Fruit fly (Drosophila melanogaster) whole organism, embryonic: ENCODE results near the gene Ndfip.

Experiments used
- Abd-B ChIP-seq: fragments of 200-800 bp; sonication (Bioruptor generic); optimal IDR thresholded peaks from 2 replicates; lab custom pipeline; 2018; ENCODE audit warnings: missing biosample characterization, mild to moderate bottlenecking, missing genetic modification characterization, moderate library complexity
- Bdp1 ChIP-seq: fragments of 200-800 bp; sonication (Bioruptor generic); optimal IDR thresholded peaks from 3 replicates; lab custom pipeline; 2016; ENCODE audit warnings: missing biosample characterization, missing genetic modification characterization
- CG10209 ChIP-seq: fragments of 200-800 bp; sonication (Bioruptor generic); optimal IDR thresholded peaks from 3 replicates; lab custom pipeline; 2017; ENCODE audit warnings: missing biosample characterization, mild to moderate bottlenecking, missing genetic modification characterization, missing genetic modification reagents
- CG10654 ChIP-seq: fragments of 200-800 bp; sonication (Bioruptor generic); optimal IDR thresholded peaks from 2 replicates; lab custom pipeline; 2016; ENCODE audit warnings: missing biosample characterization, missing genetic modification characterization
- CG11398 ChIP-seq: fragments of 200-800 bp; sonication (Bioruptor generic); optimal IDR thresholded peaks from 2 replicates; lab custom pipeline; 2016; ENCODE audit warnings: missing biosample characterization, missing genetic modification characterization
- CG12104 ChIP-seq: fragments of 200-800 bp; sonication (Bioruptor generic); optimal IDR thresholded peaks from 3 replicates; lab custom pipeline; 2016; ENCODE audit warnings: missing biosample characterization, missing genetic modification characterization
- CG1233 ChIP-seq: fragments of 200-800 bp; sonication (Bioruptor generic); optimal IDR thresholded peaks from 4 replicates; lab custom pipeline; 2018; ENCODE audit warnings: missing biosample characterization, mild to moderate bottlenecking, missing genetic modification characterization
- CG14860 ChIP-seq: fragments of 200-800 bp; sonication (Bioruptor generic); IDR thresholded peaks from 3 replicates; pipeline ENCODE4 v1.3.6; 2022; ENCODE audit warnings: missing biosample characterization, missing genetic modification characterization; ENCODE audit not compliant: partially characterized antibody
- CG14965 ChIP-seq: fragments of 200-800 bp; sonication (Bioruptor generic); optimal IDR thresholded peaks from 2 replicates; lab custom pipeline; 2016; ENCODE audit warnings: missing biosample characterization, missing genetic modification characterization, borderline replicate concordance
- CG1602 ChIP-seq: fragments of 200-800 bp; sonication (Bioruptor generic); optimal IDR thresholded peaks from 3 replicates; lab custom pipeline; 2016; ENCODE audit warnings: missing biosample characterization, missing genetic modification characterization
- CG16813 ChIP-seq: fragments of 200-800 bp; sonication (Bioruptor generic); IDR thresholded peaks from 3 replicates; pipeline ENCODE4 v1.3.6; 2022; ENCODE audit warnings: missing biosample characterization, missing genetic modification characterization; ENCODE audit not compliant: partially characterized antibody
- CG17359 ChIP-seq: fragments of 200-800 bp; sonication (Bioruptor generic); optimal IDR thresholded peaks from 3 replicates; lab custom pipeline; 2018; ENCODE audit warnings: missing biosample characterization, mild to moderate bottlenecking, missing genetic modification characterization, moderate library complexity
- CG18011 ChIP-seq: fragments of 200-800 bp; sonication (Bioruptor generic); optimal IDR thresholded peaks from 2 replicates; lab custom pipeline; 2017; ENCODE audit warnings: missing biosample characterization, missing genetic modification characterization, mild to moderate bottlenecking, moderate library complexity, missing genotype
- CG1832 ChIP-seq: fragments of 200-800 bp; sonication (Bioruptor generic); optimal IDR thresholded peaks from 2 replicates; lab custom pipeline; 2017; ENCODE audit warnings: missing biosample characterization, mild to moderate bottlenecking, missing genetic modification characterization, inconsistent platforms
- CG18599 ChIP-seq: fragments of 200-800 bp; sonication (Bioruptor generic); optimal IDR thresholded peaks from 3 replicates; lab custom pipeline; 2017; ENCODE audit warnings: missing biosample characterization, missing genetic modification characterization, mild to moderate bottlenecking, moderate library complexity, missing genetic modification reagents
- CG2129 ChIP-seq: fragments of 200-800 bp; sonication (Bioruptor generic); IDR thresholded peaks from 2 replicates; pipeline ENCODE4 v1.3.6; 2022; ENCODE audit warnings: missing biosample characterization, missing genetic modification characterization; ENCODE audit not compliant: partially characterized antibody
- CG2199 ChIP-seq: fragments of 200-800 bp; sonication (Bioruptor generic); IDR thresholded peaks from 3 replicates; pipeline ENCODE4 v1.3.6; 2022; ENCODE audit warnings: missing biosample characterization, missing genetic modification characterization
- CG32772 ChIP-seq: fragments of 200-800 bp; sonication (Bioruptor generic); IDR thresholded peaks from 2 replicates; pipeline ENCODE4 v1.3.6; 2022; ENCODE audit warnings: missing biosample characterization, missing genetic modification characterization
- CG34422 ChIP-seq: fragments of 200-800 bp; sonication (Bioruptor generic); IDR thresholded peaks from 3 replicates; pipeline ENCODE4 v1.3.6; 2022; ENCODE audit warnings: missing biosample characterization, missing genetic modification characterization
- CG3847 ChIP-seq: fragments of 200-800 bp; sonication (Bioruptor generic); IDR thresholded peaks from 2 replicates; pipeline ENCODE4 v1.3.6; 2022; ENCODE audit warnings: missing biosample characterization, missing genetic modification characterization
- CG7372 ChIP-seq: fragments of 200-800 bp; sonication (Bioruptor generic); IDR thresholded peaks from 2 replicates; pipeline ENCODE4 v1.3.6; 2022; ENCODE audit warnings: missing biosample characterization, missing genetic modification characterization
- CG7928 ChIP-seq: fragments of 200-800 bp; sonication (Bioruptor generic); optimal IDR thresholded peaks from 2 replicates; lab custom pipeline; 2017; ENCODE audit warnings: missing biosample characterization, mild to moderate bottlenecking, missing genetic modification characterization
- Dll ChIP-seq: fragments of 200-800 bp; sonication (Bioruptor generic); IDR thresholded peaks from 4 replicates; pipeline ENCODE4 v1.3.6; 2022; ENCODE audit warnings: missing biosample characterization, missing genetic modification characterization; ENCODE audit not compliant: partially characterized antibody
- Ets65A ChIP-seq: fragments of 200-800 bp; sonication (Bioruptor generic); peaks from one replicate; lab custom pipeline; 2016; ENCODE audit warnings: missing biosample characterization, missing genetic modification characterization
- HLH4C ChIP-seq: fragments of 200-800 bp; sonication (Bioruptor generic); IDR thresholded peaks from 3 replicates; pipeline ENCODE4 v1.3.6; 2022; ENCODE audit warnings: missing biosample characterization, missing genetic modification characterization; ENCODE audit not compliant: partially characterized antibody
- Lim3 ChIP-seq: fragments of 200-800 bp; sonication (Bioruptor generic); IDR thresholded peaks from 2 replicates; pipeline ENCODE4 v1.3.6; 2022; ENCODE audit warnings: missing biosample characterization, missing genetic modification characterization
- Lpt ChIP-seq: fragments of >200 bp; optimal IDR thresholded peaks from 2 replicates; lab custom pipeline; 2018; ENCODE audit warnings: missing biosample characterization, missing genetic modification characterization
- Med ChIP-seq: fragments of 200-800 bp; sonication (Bioruptor generic); peaks from one replicate; lab custom pipeline; 2016; ENCODE audit warnings: missing biosample characterization, missing genetic modification characterization, mild to moderate bottlenecking, inconsistent platforms, moderate library complexity
- Nf-YB ChIP-seq: fragments of 200-800 bp; sonication (Bioruptor generic); optimal IDR thresholded peaks from 3 replicates; lab custom pipeline; 2019; ENCODE audit warnings: missing biosample characterization, mild to moderate bottlenecking, missing genetic modification characterization, moderate library complexity
- NfI ChIP-seq: fragments of 200-800 bp; sonication (Bioruptor generic); optimal IDR thresholded peaks from 3 replicates; lab custom pipeline; 2018; ENCODE audit warnings: missing biosample characterization, mild to moderate bottlenecking, missing genetic modification characterization, moderate library complexity
- Ptx1 ChIP-seq: fragments of 200-800 bp; sonication (Bioruptor generic); IDR thresholded peaks from 2 replicates; pipeline ENCODE4 v1.3.6; 2022; ENCODE audit warnings: missing biosample characterization, missing genetic modification characterization
- Side ChIP-seq: fragments of 200-800 bp; sonication (Bioruptor generic); optimal IDR thresholded peaks from 2 replicates; lab custom pipeline; 2016; ENCODE audit warnings: missing biosample characterization, missing genetic modification characterization
- YL-1 ChIP-seq: fragments of 200-800 bp; sonication (Bioruptor generic); optimal IDR thresholded peaks from 3 replicates; lab custom pipeline; 2017; ENCODE audit warnings: missing biosample characterization, mild to moderate bottlenecking, missing genetic modification characterization
- bsh ChIP-seq, 2 experiments: fragments of 200-800 bp; sonication (Bioruptor generic); optimal IDR thresholded peaks; 2 replicates each; lab custom pipeline; 2017 to 2018; ENCODE audit warnings: mild to moderate bottlenecking in 2 of 2, missing biosample characterization in 2 of 2, missing genetic modification characterization in 2 of 2, moderate library complexity in 1 of 2
- cas ChIP-seq: fragments of 200-800 bp; sonication (Bioruptor generic); IDR thresholded peaks from 2 replicates; pipeline ENCODE4 v1.3.6; 2022; ENCODE audit warnings: missing biosample characterization, missing genetic modification characterization
- cg ChIP-seq: fragments of 200-800 bp; sonication (Bioruptor generic); optimal IDR thresholded peaks from 3 replicates; lab custom pipeline; 2019; ENCODE audit warnings: missing biosample characterization, mild to moderate bottlenecking, missing genetic modification characterization, moderate library complexity
- cwo ChIP-seq: fragments of 200-800 bp; sonication (Bioruptor generic); optimal IDR thresholded peaks from 3 replicates; lab custom pipeline; 2017; ENCODE audit warnings: missing biosample characterization, missing genetic modification characterization, mild to moderate bottlenecking, moderate library complexity, missing genetic modification reagents
- ewg ChIP-seq: fragments of 200-800 bp; sonication (Bioruptor generic); optimal IDR thresholded peaks from 3 replicates; lab custom pipeline; 2017; ENCODE audit warnings: mild to moderate bottlenecking, missing biosample characterization, missing genetic modification reagents, missing genetic modification characterization
- fd64A ChIP-seq: fragments of 200-800 bp; sonication (Bioruptor generic); optimal IDR thresholded peaks from 3 replicates; lab custom pipeline; 2018; ENCODE audit warnings: missing biosample characterization, mild to moderate bottlenecking, missing genetic modification characterization
- hth ChIP-seq: fragments of >200 bp; optimal IDR thresholded peaks from 2 replicates; lab custom pipeline; 2017; ENCODE audit warnings: inconsistent platforms
- inv ChIP-seq: fragments of 200-800 bp; sonication (Bioruptor generic); IDR thresholded peaks from 2 replicates; pipeline ENCODE4 v1.3.6; 2022; ENCODE audit warnings: missing biosample characterization, missing genetic modification characterization; ENCODE audit not compliant: partially characterized antibody
- lilli ChIP-seq: fragments of 200-800 bp; sonication (Bioruptor generic); optimal IDR thresholded peaks from 3 replicates; lab custom pipeline; 2016; ENCODE audit warnings: missing biosample characterization, missing genetic modification characterization
- lov ChIP-seq, 2 experiments: fragments of 200-800 bp in 1 of 2; fragments of >200 bp in 1 of 2; sonication (Bioruptor generic) in 1 of 2; IDR thresholded peaks in 1 of 2; optimal IDR thresholded peaks in 1 of 2; 2 replicates in 1 of 2; 3 replicates in 1 of 2; pipeline versions ENCODE4 v1.3.6 to Lab custom; 2017 to 2022; ENCODE audit warnings: missing biosample characterization in 1 of 2, missing genetic modification characterization in 1 of 2
- nau ChIP-seq: fragments of 200-800 bp; sonication (Bioruptor generic); optimal IDR thresholded peaks from 3 replicates; lab custom pipeline; 2017; ENCODE audit warnings: missing biosample characterization, mild to moderate bottlenecking, missing genetic modification characterization, missing genetic modification reagents
- rib ChIP-seq: fragments of 200-800 bp; sonication (Bioruptor generic); IDR thresholded peaks from 2 replicates; pipeline ENCODE4 v1.3.6; 2022; ENCODE audit warnings: missing biosample characterization, missing genetic modification characterization
- sens-2 ChIP-seq: fragments of 200-800 bp; sonication (Bioruptor generic); IDR thresholded peaks from 2 replicates; pipeline ENCODE4 v1.3.6; 2022; ENCODE audit warnings: missing biosample characterization, missing genetic modification characterization
- shn ChIP-seq: fragments of 200-800 bp; sonication (Bioruptor generic); optimal IDR thresholded peaks from 3 replicates; lab custom pipeline; 2016; ENCODE audit warnings: missing biosample characterization, missing genetic modification characterization
- trem ChIP-seq: fragments of 200-800 bp; optimal IDR thresholded peaks from 3 replicates; lab custom pipeline; 2019; ENCODE audit warnings: missing biosample characterization, mild to moderate bottlenecking, missing genetic modification characterization, moderate library complexity
- wdn ChIP-seq: fragments of 200-800 bp; sonication (Bioruptor generic); IDR thresholded peaks from 2 replicates; pipeline ENCODE4 v1.3.6; 2022; ENCODE audit warnings: missing biosample characterization, missing genetic modification characterization

Gene Ndfip

DNA sequence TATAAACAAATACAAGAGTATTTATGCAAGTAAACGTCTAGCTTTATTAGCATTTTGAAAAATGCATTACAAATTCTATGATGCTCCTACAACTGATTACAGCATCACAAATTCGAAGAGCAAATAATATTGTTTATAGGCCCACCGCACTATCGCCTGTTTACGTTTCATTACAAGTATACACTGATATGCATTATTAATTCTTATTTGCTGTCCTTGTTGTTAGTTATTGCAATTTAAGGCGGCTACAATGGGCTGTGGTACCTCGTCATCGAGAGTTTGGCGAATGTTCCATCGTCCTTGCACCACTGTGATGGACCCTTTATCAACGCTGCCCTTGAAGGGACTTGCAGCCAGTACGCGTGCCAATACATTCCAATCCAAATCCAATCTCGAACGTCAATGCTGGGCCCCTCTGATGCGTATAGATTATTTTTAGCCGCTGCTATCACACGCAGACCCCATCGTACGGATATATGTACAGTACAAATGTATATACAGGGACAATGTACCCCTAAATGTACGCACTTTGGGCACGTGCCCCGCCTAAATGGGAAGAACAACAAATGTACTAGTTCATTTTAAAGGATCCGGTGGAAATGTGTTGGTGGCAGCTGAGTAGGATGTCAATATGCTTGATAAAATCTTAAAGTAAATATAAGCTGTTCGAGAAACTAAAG is 2.8 kb upstream of the Ndfip start (continued):
- no peak for TF ChIP-seq CG16813 (GFP tag; lab: Robert Waterston, UW)
- TF ChIP-seq Lpt (GFP tag; lab: Kevin White, UChicago): no peak
- no peak for TF ChIP-seq sens-2 (GFP tag; lab: Robert Waterston, UW)
- no peak for TF ChIP-seq YL-1
- no peak for TF ChIP-seq cwo (GFP tag; lab: Kevin White, UChicago)
- TF ChIP-seq CG34422: no peak
- TF ChIP-seq CG2199 (GFP tag; lab: Robert Waterston, UW): peak; percentile 92
- no peak for TF ChIP-seq CG2129
- TF ChIP-seq CG14860 (GFP tag; lab: Robert Waterston, UW): no peak
- peak; percentile 20 for TF ChIP-seq CG1233 (GFP tag; lab: Kevin White, UChicago)
- TF ChIP-seq CG10654: no peak
- peak; percentile 47 for TF ChIP-seq Ets65A (GFP tag; lab: Kevin White, UChicago)
- TF ChIP-seq Lim3 (GFP tag; lab: Robert Waterston, UW): no peak
- no peak for TF ChIP-seq wdn (GFP tag; lab: Robert Waterston, UW)
- TF ChIP-seq bsh (GFP tag; optimal IDR thresholded peaks at IDR 0.05; lab: Kevin White, UChicago): peak in 1 of 2 experiments; percentile 46
- TF ChIP-seq HLH4C (GFP tag; lab: Robert Waterston, UW): no peak
- TF ChIP-seq hth: no peak
- no peak for TF ChIP-seq Bdp1
- no peak for TF ChIP-seq CG10209
- peak; percentile 45 for TF ChIP-seq CG17359 (tag; lab: Kevin White, UChicago)
- TF ChIP-seq Dll (GFP tag; lab: Robert Waterston, UW): no peak
- no peak for TF ChIP-seq CG18599
- TF ChIP-seq cg (GFP tag; lab: Kevin White, UChicago): no peak
- TF ChIP-seq CG3847 (GFP tag; lab: Robert Waterston, UW): no peak
- no peak for TF ChIP-seq rib
- no peak for TF ChIP-seq CG1832 (GFP tag; lab: Kevin White, UChicago)
- TF ChIP-seq trem (tag; lab: Kevin White, UChicago): no peak
- no peak for TF ChIP-seq CG14965
- no peak for TF ChIP-seq cas (GFP tag; lab: Robert Waterston, UW)
- TF ChIP-seq Nf-YB (GFP tag; lab: Kevin White, UChicago): no peak
- no peak for TF ChIP-seq CG7372
- TF ChIP-seq inv (GFP tag; lab: Robert Waterston, UW): no peak
- no peak for TF ChIP-seq CG32772 (GFP tag; lab: Robert Waterston, UW)
- TF ChIP-seq lov (optimal IDR thresholded peaks at IDR 0.05; lab: Kevin White, UChicago): no peak
- no peak for TF ChIP-seq lov (GFP tag; IDR thresholded peaks at IDR 0.05; lab: Robert Waterston, UW)
- TF ChIP-seq Side (GFP tag; lab: Kevin White, UChicago): no peak
- no peak for TF ChIP-seq Abd-B (GFP tag; lab: Kevin White, UChicago)
- peak; percentile 2 for TF ChIP-seq CG12104
- TF ChIP-seq shn: no peak
- no peak for TF ChIP-seq Ptx1 (GFP tag; lab: Robert Waterston, UW)
- no peak for TF ChIP-seq CG11398 (GFP tag; lab: Kevin White, UChicago)
- TF ChIP-seq lilli (GFP tag; lab: Kevin White, UChicago): no peak
- TF ChIP-seq ewg (GFP tag; lab: Kevin White, UChicago): no peak
- peak; percentile 65 for TF ChIP-seq Med (GFP tag; lab: Kevin White, UChicago)
- TF ChIP-seq CG7928 (GFP tag; lab: Kevin White, UChicago): no peak
- TF ChIP-seq CG18011 (GFP tag; lab: Kevin White, UChicago): no peak
- TF ChIP-seq fd64A: peak; percentile 62
- no peak for TF ChIP-seq CG1602 (GFP tag; lab: Kevin White, UChicago)
- TF ChIP-seq NfI (GFP tag; lab: Kevin White, UChicago): no peak
- no peak for TF ChIP-seq nau
